Worm (Caenorhabditis elegans): ENCODE data around the gene C25E10.17.

Gene C25E10.17

ce11 chrV:9049271-9049670, 1.9 kb upstream of the C25E10.17 start:
- no peak for TF ChIP-seq nhr-12 (tag; optimal IDR thresholded peaks at IDR 0.05)
- TF ChIP-seq nhr-47 (tag; optimal IDR thresholded peaks at IDR 0.05): peak; percentile 31
- no peak for TF ChIP-seq xbp-1 (tag; optimal IDR thresholded peaks at IDR 0.05)
- TF ChIP-seq ceh-82 (tag; optimal IDR thresholded peaks at IDR 0.05): no peak
- TF ChIP-seq unc-130 (tag; optimal IDR thresholded peaks at IDR 0.05): no peak
- no peak for TF ChIP-seq aha-1 (tag; optimal IDR thresholded peaks at IDR 0.05)
- TF ChIP-seq unc-86 (tag; optimal IDR thresholded peaks at IDR 0.05): no peak
- peak; percentile 97 for TF ChIP-seq hlh-4 (tag; optimal IDR thresholded peaks at IDR 0.05)
- no peak for TF ChIP-seq pag-3 (tag; optimal IDR thresholded peaks at IDR 0.05; ENCODE audit: borderline replicate concordance, insufficient read depth)
- TF ChIP-seq aly-2 (tag; optimal IDR thresholded peaks at IDR 0.05): no peak
- no peak for TF ChIP-seq unc-62 (GFP tag; optimal IDR thresholded peaks at IDR 0.05)
- peak; percentile 32 for TF ChIP-seq nhr-71 (tag; optimal IDR thresholded peaks at IDR 0.05)
- TF ChIP-seq ztf-4 (tag; optimal IDR thresholded peaks at IDR 0.05): no peak
- no peak for TF ChIP-seq nhr-237 (tag; optimal IDR thresholded peaks at IDR 0.05)
- no peak for TF ChIP-seq ets-5 (GFP tag; IDR thresholded peaks at IDR 0.05)
- TF ChIP-seq nhr-20 (tag; optimal IDR thresholded peaks at IDR 0.05): no peak
- no peak for TF ChIP-seq F16B12.6 (tag; optimal IDR thresholded peaks at IDR 0.05)
- no peak for TF ChIP-seq nhr-11 (tag; optimal IDR thresholded peaks at IDR 0.05)
- no peak for TF ChIP-seq nhr-90 (tag; optimal IDR thresholded peaks at IDR 0.05; ENCODE audit: poor library complexity)
- no peak for TF ChIP-seq egl-13 (tag; optimal IDR thresholded peaks at IDR 0.05)

DNA sequence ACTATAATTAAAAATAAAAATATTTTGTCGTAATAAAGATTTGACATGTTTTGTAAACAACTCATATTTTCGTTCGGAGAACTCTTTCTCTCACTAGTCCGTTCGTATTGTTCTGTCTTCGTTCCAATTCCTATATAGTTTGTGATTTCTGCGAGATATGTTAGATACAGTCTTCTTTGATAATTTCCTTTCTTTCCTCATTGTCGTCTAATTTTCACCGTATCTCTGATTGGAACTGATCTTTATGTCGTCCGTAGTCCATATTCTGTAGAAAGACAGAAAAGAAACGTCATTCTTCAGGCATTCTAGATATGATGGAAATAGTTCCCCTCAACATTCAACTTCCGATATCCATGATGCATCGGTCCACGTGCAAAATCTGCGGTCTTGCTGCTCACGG, 2.5 kb downstream of the C25E10.17 start, which contains the start of gene nhr-30:
Gene nhr-30 (plus strand): TSS at position 301 of the 400 bp plus-strand sequence.
- TF ChIP-seq lin-14 (GFP tag; optimal IDR thresholded peaks at IDR 0.05) (no peak), irx-1 (tag; optimal IDR thresholded peaks at IDR 0.05) (no peak), mef-2 (tag; optimal IDR thresholded peaks at IDR 0.05) (no peak), nhr-28 (tag; optimal IDR thresholded peaks at IDR 0.05) (no peak)

ce11 chrV:9041030-9041429, 6.4 kb downstream of the C25E10.17 start, which contains the start of gene cyp-33B1:
cyp-33B1 (plus strand) TSS chrV:9041330.
- TF ChIP-seq mab-9 (GFP tag; IDR thresholded peaks at IDR 0.05) (no peak), ceh-90 (tag; optimal IDR thresholded peaks at IDR 0.05) (no peak), alr-1 (tag; optimal IDR thresholded peaks at IDR 0.05; ENCODE audit: borderline replicate concordance) (no peak), egl-13 (tag; optimal IDR thresholded peaks at IDR 0.05) (no peak), isw-1 (GFP tag; IDR thresholded peaks at IDR 0.05) (no peak), lin-14 (GFP tag; optimal IDR thresholded peaks at IDR 0.05) (no peak), ztf-11 (tag; optimal IDR thresholded peaks at IDR 0.05) (no peak), Y116A8C.19 (tag; optimal IDR thresholded peaks at IDR 0.05; ENCODE audit: borderline replicate concordance) (no peak), dpl-1 (GFP tag; optimal IDR thresholded peaks at IDR 0.05) (no peak), ceh-63 (GFP tag; optimal IDR thresholded peaks at IDR 0.05) (no peak), elt-3 (tag; optimal IDR thresholded peaks at IDR 0.05) (no peak), elt-2 (tag; optimal IDR thresholded peaks at IDR 0.05) (no peak)

DNA sequence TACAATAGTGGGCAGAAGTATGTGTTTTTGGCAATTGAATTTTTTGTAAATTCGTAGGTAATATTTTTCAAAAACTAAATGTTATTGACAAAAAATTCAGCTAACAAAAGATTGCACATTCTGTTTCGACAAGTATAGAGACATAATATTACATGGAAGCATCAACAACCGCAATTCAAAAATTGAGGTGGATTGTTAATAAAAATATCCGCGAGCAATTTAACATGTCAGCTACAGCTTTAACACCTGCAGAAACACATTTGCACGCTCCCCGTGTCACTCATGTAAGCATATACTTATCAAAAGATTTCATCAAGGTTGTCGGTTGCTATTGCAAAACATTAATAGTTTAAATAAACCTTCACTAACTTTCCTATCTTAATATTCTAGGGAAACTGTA, 11.7 kb downstream of the C25E10.17 start, which contains the start of gene srsx-34:
Gene srsx-34 (plus strand): TSS at position 301 of the 400 bp plus-strand sequence.
- TF ChIP-seq nhr-90 (tag; optimal IDR thresholded peaks at IDR 0.05; ENCODE audit: poor library complexity) (no peak), unc-30 (tag; optimal IDR thresholded peaks at IDR 0.05) (no peak), nhr-47 (tag; optimal IDR thresholded peaks at IDR 0.05) (no peak), egl-27 (tag; optimal IDR thresholded peaks at IDR 0.05) (no peak), efl-3 (GFP tag; optimal IDR thresholded peaks at IDR 0.05) (no peak), irx-1 (tag; optimal IDR thresholded peaks at IDR 0.05) (no peak)
